Worm (Caenorhabditis elegans) whole organism, late embryonic: ENCODE measurements around the gene C30H6.12.

Experiments
- C08G9.2 ChIP-seq: sonication (generic microtip); optimal IDR thresholded peaks from 2 replicates; lab custom pipeline; 2016; ENCODE audit warnings: mild to moderate bottlenecking, missing genetic modification characterization, moderate library complexity, missing compliant biosample characterization
- C38D4.7 ChIP-seq: fragments of 200-800 bp; sonication (Bioruptor generic); optimal IDR thresholded peaks from 2 replicates; lab custom pipeline; 2018; ENCODE audit warnings: mild to moderate bottlenecking, missing genetic modification characterization, moderate library complexity, missing compliant biosample characterization
- F13H6.1 ChIP-seq: sonication (generic microtip); optimal IDR thresholded peaks from 2 replicates; lab custom pipeline; 2016; ENCODE audit warnings: missing genetic modification characterization, missing compliant biosample characterization
- K09A11.1 ChIP-seq: sonication (generic microtip); optimal IDR thresholded peaks from 2 replicates; lab custom pipeline; 2017; ENCODE audit warnings: antibody characterized with exemption, mild to moderate bottlenecking, missing genetic modification characterization, missing compliant biosample characterization; ENCODE audit not compliant: insufficient read depth
- ahr-1 ChIP-seq: sonication (generic microtip); optimal IDR thresholded peaks from 2 replicates; lab custom pipeline; 2016; ENCODE audit warnings: missing genetic modification characterization, missing compliant biosample characterization
- ceh-18 ChIP-seq: sonication (generic microtip); optimal IDR thresholded peaks from 2 replicates; lab custom pipeline; 2016; ENCODE audit warnings: missing genetic modification characterization, missing compliant biosample characterization
- ceh-19 ChIP-seq: fragments of 200-800 bp; sonication (Bioruptor generic); optimal IDR thresholded peaks from 2 replicates; lab custom pipeline; 2018; ENCODE audit warnings: mild to moderate bottlenecking, missing genetic modification characterization, missing compliant biosample characterization
- ceh-22 ChIP-seq: sonication (generic microtip); optimal IDR thresholded peaks from 2 replicates; lab custom pipeline; 2017; ENCODE audit warnings: missing biosample characterization, missing genetic modification characterization
- ceh-24 ChIP-seq: sonication (generic microtip); optimal IDR thresholded peaks from 2 replicates; lab custom pipeline; 2016; ENCODE audit warnings: mild to moderate bottlenecking, missing genetic modification characterization, missing compliant biosample characterization
- ceh-30 ChIP-seq: fragments of 150-350 bp; optimal IDR thresholded peaks from 2 replicates; lab custom pipeline; 2014; ENCODE audit warnings: missing biosample characterization, missing genetic modification characterization
- ceh-31 ChIP-seq: sonication (generic microtip); optimal IDR thresholded peaks from 2 replicates; lab custom pipeline; 2016; ENCODE audit warnings: missing genetic modification characterization, missing compliant biosample characterization
- ceh-6 ChIP-seq: fragments of 200-800 bp; sonication (Bioruptor generic); optimal IDR thresholded peaks from 2 replicates; lab custom pipeline; 2018; ENCODE audit warnings: mild to moderate bottlenecking, missing genetic modification characterization, missing compliant biosample characterization
- ceh-9 ChIP-seq: sonication (generic microtip); optimal IDR thresholded peaks from 2 replicates; lab custom pipeline; 2016; ENCODE audit warnings: mild to moderate bottlenecking, missing genetic modification characterization, inconsistent platforms, missing compliant biosample characterization
- che-1 ChIP-seq: sonication (generic microtip); optimal IDR thresholded peaks from 2 replicates; lab custom pipeline; 2016; ENCODE audit warnings: mild to moderate bottlenecking, missing genetic modification characterization, missing compliant biosample characterization
- dmd-4 ChIP-seq: sonication (generic microtip); optimal IDR thresholded peaks from 2 replicates; lab custom pipeline; 2016; ENCODE audit warnings: borderline replicate concordance, missing genetic modification characterization, missing compliant biosample characterization
- dve-1 ChIP-seq: sonication (generic microtip); optimal IDR thresholded peaks from 2 replicates; lab custom pipeline; 2017; ENCODE audit warnings: antibody characterized with exemption, mild to moderate bottlenecking, missing genetic modification characterization, missing compliant biosample characterization
- ets-4 ChIP-seq: sonication (generic microtip); optimal IDR thresholded peaks from 2 replicates; lab custom pipeline; 2016; ENCODE audit warnings: missing genetic modification characterization, missing compliant biosample characterization
- eyg-1 ChIP-seq: sonication (generic microtip); optimal IDR thresholded peaks from 2 replicates; lab custom pipeline; 2016; ENCODE audit warnings: missing genotype, missing genetic modification characterization, missing compliant biosample characterization
- fax-1 ChIP-seq: sonication (generic microtip); optimal IDR thresholded peaks from 2 replicates; lab custom pipeline; 2016; ENCODE audit warnings: missing genotype, missing genetic modification characterization, missing compliant biosample characterization
- fkh-10 ChIP-seq: fragments of 150-350 bp; optimal IDR thresholded peaks from 2 replicates; lab custom pipeline; 2014; ENCODE audit warnings: missing biosample characterization, missing genetic modification reagents, missing genetic modification characterization
- fkh-6 ChIP-seq: sonication (generic microtip); optimal IDR thresholded peaks from 2 replicates; lab custom pipeline; 2016; ENCODE audit warnings: missing genetic modification characterization, missing compliant biosample characterization
- gmeb-2 ChIP-seq: sonication (generic microtip); optimal IDR thresholded peaks from 2 replicates; lab custom pipeline; 2016; ENCODE audit warnings: missing genetic modification characterization, inconsistent platforms, missing compliant biosample characterization
- hlh-30 ChIP-seq: sonication (generic microtip); optimal IDR thresholded peaks from 2 replicates; lab custom pipeline; 2017; ENCODE audit warnings: antibody characterized with exemption, missing genetic modification characterization, missing compliant biosample characterization; ENCODE audit not compliant: insufficient read depth
- lin-11 ChIP-seq: fragments of 200-800 bp; sonication (Bioruptor generic); optimal IDR thresholded peaks from 2 replicates; lab custom pipeline; 2018; ENCODE audit warnings: mild to moderate bottlenecking, missing genetic modification characterization, missing compliant biosample characterization
- pax-1 ChIP-seq: fragments of 150-350 bp; optimal IDR thresholded peaks from 2 replicates; lab custom pipeline; 2014; ENCODE audit warnings: missing biosample characterization, missing genetic modification characterization
- pha-2 ChIP-seq: sonication (generic microtip); optimal IDR thresholded peaks from 2 replicates; lab custom pipeline; 2017; ENCODE audit warnings: mild to moderate bottlenecking, missing genetic modification characterization, missing compliant biosample characterization
- pros-1 ChIP-seq: fragments of 150-350 bp; optimal IDR thresholded peaks from 2 replicates; lab custom pipeline; 2014; ENCODE audit warnings: missing biosample characterization, missing genetic modification reagents, missing genetic modification characterization
- ref-2 ChIP-seq: sonication (generic microtip); optimal IDR thresholded peaks from 2 replicates; lab custom pipeline; 2016; ENCODE audit warnings: missing genetic modification characterization, missing compliant biosample characterization
- sdc-2 ChIP-seq: sonication (generic microtip); optimal IDR thresholded peaks from 2 replicates; lab custom pipeline; 2016; ENCODE audit warnings: missing genotype, missing genetic modification characterization, missing compliant biosample characterization
- sox-2 ChIP-seq: fragments of 200-800 bp; sonication (Bioruptor generic); IDR thresholded peaks from 2 replicates; pipeline ENCODE4 v1.3.6; 2022; ENCODE audit warnings: missing genetic modification reagents, missing genetic modification characterization, missing compliant biosample characterization
- sox-4 ChIP-seq: sonication (generic microtip); optimal IDR thresholded peaks from 2 replicates; lab custom pipeline; 2017; ENCODE audit warnings: mild to moderate bottlenecking, missing genetic modification characterization, inconsistent platforms, missing compliant biosample characterization
- tbx-2 ChIP-seq: sonication (generic microtip); optimal IDR thresholded peaks from 2 replicates; lab custom pipeline; 2016; ENCODE audit warnings: missing genetic modification characterization, missing compliant biosample characterization
- tbx-7 ChIP-seq: sonication (generic microtip); optimal IDR thresholded peaks from 2 replicates; lab custom pipeline; 2016; ENCODE audit warnings: missing genotype, missing genetic modification characterization, missing compliant biosample characterization
- unc-3 ChIP-seq, 2 experiments: fragments of 200-800 bp in 1 of 2; sonication (Bioruptor generic) in 1 of 2; sonication (generic microtip) in 1 of 2; conservative IDR thresholded peaks in 1 of 2; optimal IDR thresholded peaks in 1 of 2; 2 replicates each; pipeline versions ENCODE4 v1.3.6 to Lab custom; 2016 to 2022; ENCODE audit warnings: missing compliant biosample characterization in 2 of 2, missing genetic modification characterization in 2 of 2, missing genetic modification reagents in 1 of 2
- unc-42 ChIP-seq: sonication (generic microtip); optimal IDR thresholded peaks from 2 replicates; lab custom pipeline; 2016; ENCODE audit warnings: missing genotype, missing genetic modification characterization, missing compliant biosample characterization
- unc-55 ChIP-seq: sonication (generic microtip); optimal IDR thresholded peaks from 2 replicates; lab custom pipeline; 2017; ENCODE audit warnings: missing biosample characterization, missing genetic modification reagents, missing genetic modification characterization
- unc-86 ChIP-seq: sonication (generic microtip); optimal IDR thresholded peaks from 2 replicates; lab custom pipeline; 2016; ENCODE audit warnings: missing genetic modification characterization, missing compliant biosample characterization
- zip-5 ChIP-seq: sonication (generic microtip); optimal IDR thresholded peaks from 2 replicates; lab custom pipeline; 2016; ENCODE audit warnings: missing genetic modification characterization, missing compliant biosample characterization
- ztf-16 ChIP-seq: sonication (generic microtip); optimal IDR thresholded peaks from 2 replicates; lab custom pipeline; 2017; ENCODE audit warnings: missing genetic modification characterization, missing compliant biosample characterization

Gene C30H6.12

DNA sequence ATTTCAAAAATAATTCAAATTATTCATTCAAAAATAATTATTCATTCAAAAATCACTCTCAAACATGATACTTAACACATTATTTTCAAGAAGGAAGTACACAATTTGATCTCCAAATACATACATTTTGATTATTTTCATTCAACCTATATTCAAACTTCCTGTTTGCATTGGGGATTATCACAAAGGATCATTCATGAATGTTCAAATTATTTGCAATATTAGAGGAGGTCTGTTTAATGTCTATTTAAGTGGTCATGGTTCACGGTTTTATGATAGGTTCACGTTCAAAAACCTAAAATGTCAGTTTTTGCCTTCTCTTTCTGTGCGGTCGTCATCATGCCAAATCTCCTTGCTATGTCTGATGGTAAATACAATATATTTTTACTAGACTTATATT, 22.0 kb upstream of the C30H6.12 start, which contains the start of gene clec-202:
Gene clec-202, plus strand, starts transcription at position 301 of the 400 bp plus-strand sequence.
- TF ChIP-seq pax-1 (tag; lab: Kevin White, UChicago), result no peak
- TF ChIP-seq ztf-16 (tag; lab: Kevin White, UChicago), result no peak
- no peak for TF ChIP-seq hlh-30
- no peak for TF ChIP-seq ceh-22 (tag; lab: Kevin White, UChicago)
- TF ChIP-seq gmeb-2 (tag; lab: Kevin White, UChicago), result no peak
- TF ChIP-seq unc-55, result no peak
- TF ChIP-seq sdc-2 (tag; lab: Kevin White, UChicago), result no peak
- no peak for TF ChIP-seq ceh-18 (tag; lab: Kevin White, UChicago)
- no peak for TF ChIP-seq eyg-1 (tag; lab: Kevin White, UChicago)
- no peak for TF ChIP-seq unc-42 (tag; lab: Kevin White, UChicago)
- no peak for TF ChIP-seq ceh-19
- no peak for TF ChIP-seq pha-2 (tag; lab: Kevin White, UChicago)
- no peak for TF ChIP-seq sox-4 (tag; lab: Kevin White, UChicago)
- no peak for TF ChIP-seq ref-2 (tag; lab: Kevin White, UChicago)
- TF ChIP-seq ceh-9 (tag; lab: Kevin White, UChicago), result no peak

DNA sequence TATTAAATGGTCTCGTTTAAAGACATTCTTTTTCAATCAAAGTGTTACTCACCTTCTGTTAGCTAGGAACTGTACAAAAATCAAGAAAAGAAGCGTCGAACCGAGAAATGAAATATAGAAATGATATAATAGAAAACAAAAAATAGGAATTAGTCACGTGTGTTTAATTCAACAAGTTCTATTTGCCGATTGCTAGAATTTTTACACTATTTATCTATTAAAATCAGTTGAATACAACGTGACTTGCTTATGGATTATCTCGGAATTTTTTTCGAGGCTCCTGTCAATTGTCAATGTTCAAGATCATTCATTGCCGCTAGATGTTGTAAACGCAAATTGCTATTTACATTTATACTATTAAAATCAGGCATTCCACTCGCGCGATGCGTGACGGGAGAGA, 15.9 kb upstream of the C30H6.12 start, which contains the start of gene zipt-17:
Gene zipt-17, minus strand, starts transcription at position 101 of the 400 bp plus-strand sequence.
- TF ChIP-seq ref-2 (tag; lab: Kevin White, UChicago) (no peak), ceh-24 (tag; lab: Kevin White, UChicago) (no peak), gmeb-2 (tag; lab: Kevin White, UChicago) (no peak), ceh-6 (GFP tag; lab: Kevin White, UChicago) (no peak), dve-1 (tag; lab: Kevin White, UChicago) (no peak), pax-1 (tag; lab: Kevin White, UChicago) (no peak), F13H6.1 (tag; lab: Kevin White, UChicago) (no peak), che-1 (tag; lab: Kevin White, UChicago) (no peak), pha-2 (tag; lab: Kevin White, UChicago) (no peak), tbx-2 (no peak), dmd-4 (tag; lab: Kevin White, UChicago) (no peak), lin-11 (tag; lab: Kevin White, UChicago) (no peak)

DNA sequence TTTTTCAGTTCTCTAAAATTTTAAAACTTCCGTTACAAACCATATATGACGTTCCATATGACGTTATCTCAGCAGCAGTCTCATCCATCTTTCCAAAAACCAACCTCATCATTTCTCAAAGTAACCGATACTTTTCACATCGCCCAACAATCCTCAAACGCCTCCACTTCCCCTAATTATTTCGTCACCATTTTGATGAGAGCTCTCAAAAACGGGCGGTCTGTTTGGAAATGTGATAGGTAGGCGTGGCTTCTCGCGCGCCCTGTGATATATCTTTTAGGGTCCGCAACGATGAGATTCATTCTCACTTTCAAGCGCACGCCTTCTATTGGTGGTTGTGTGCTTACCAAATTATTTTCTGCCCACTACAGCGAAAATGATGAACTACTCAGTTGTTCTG, 14.9 kb upstream of the C30H6.12 start, which contains the start of gene trh-1:
Gene trh-1, plus strand, starts transcription at position 301 of the 400 bp plus-strand sequence.
- TF ChIP-seq C08G9.2 (tag; lab: Kevin White, UChicago) (no peak), C38D4.7 (no peak), fax-1 (no peak), ztf-16 (tag; lab: Kevin White, UChicago) (no peak), unc-86 (no peak), pros-1 (tag; lab: Kevin White, UChicago) (no peak)

DNA sequence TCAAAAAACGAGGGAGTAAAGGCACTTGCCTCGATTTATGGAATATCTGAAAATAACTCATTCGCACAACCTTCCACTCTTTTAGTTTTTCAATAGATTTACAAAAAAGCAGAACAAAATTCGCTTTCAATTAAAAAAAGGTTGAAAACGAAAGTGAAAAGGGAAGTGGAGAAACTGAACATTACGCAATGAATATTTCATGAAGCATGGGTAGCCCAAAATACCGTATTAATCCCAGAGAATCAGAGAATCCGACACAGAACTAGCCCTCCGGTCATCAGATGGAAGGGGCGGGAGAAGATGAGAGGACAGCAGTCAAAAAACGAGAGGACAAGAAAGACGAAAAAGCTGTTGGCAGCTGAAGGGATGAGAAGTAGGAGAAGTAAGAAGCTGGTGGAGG, 11.7 kb upstream of the C30H6.12 start, which contains the start of gene C30H6.5:
Gene C30H6.5, plus strand, starts transcription at position 301 of the 400 bp plus-strand sequence.
- TF ChIP-seq fax-1 (no peak), ceh-31 (tag; lab: Kevin White, UChicago) (no peak), ets-4 (tag; lab: Kevin White, UChicago) (no peak), zip-5 (tag; lab: Kevin White, UChicago) (no peak), tbx-7 (tag; lab: Kevin White, UChicago) (no peak), ahr-1 (tag; lab: Kevin White, UChicago) (no peak)

DNA sequence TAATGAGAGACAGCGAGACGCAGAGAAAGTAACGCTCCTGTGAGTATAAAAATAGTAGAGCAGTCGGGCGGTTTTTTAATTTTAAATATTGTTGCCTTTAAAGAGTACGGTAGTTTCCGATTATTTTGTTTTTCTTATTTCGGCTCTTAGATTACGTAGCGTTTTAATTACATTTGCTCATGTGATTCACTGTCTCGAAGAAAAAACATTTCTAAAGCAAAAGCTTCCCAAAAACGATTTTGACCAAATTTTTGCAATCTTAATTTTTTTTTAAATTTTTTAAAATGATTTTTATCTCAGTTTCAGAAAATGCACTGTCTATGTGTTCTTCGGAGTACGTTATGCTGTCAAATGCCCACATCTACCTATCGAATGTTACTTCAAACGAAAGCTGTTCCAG, 7.0 kb upstream of the C30H6.12 start, which contains the start of gene haf-1:
Gene haf-1, plus strand, starts transcription at position 301 of the 400 bp plus-strand sequence.
- TF ChIP-seq pax-1 (tag; lab: Kevin White, UChicago) (no peak), dmd-4 (tag; lab: Kevin White, UChicago) (no peak), ceh-19 (no peak), K09A11.1 (no peak), fkh-10 (GFP tag; lab: Kevin White, UChicago) (no peak), ets-4 (tag; lab: Kevin White, UChicago) (no peak), sox-2 (no peak), pha-2 (tag; lab: Kevin White, UChicago) (no peak), ceh-6 (GFP tag; lab: Kevin White, UChicago) (no peak), ceh-30 (no peak), tbx-7 (tag; lab: Kevin White, UChicago) (no peak), unc-3 (GFP tag; conservative IDR thresholded peaks at IDR 0.05; lab: Robert Waterston, UW) (no peak), unc-3 (tag; optimal IDR thresholded peaks at IDR 0.05; lab: Kevin White, UChicago) (no peak), fkh-6 (tag; lab: Kevin White, UChicago) (no peak), lin-11 (tag; lab: Kevin White, UChicago) (no peak)
